Worm (Caenorhabditis elegans): ENCODE results near the gene acs-19.

acs-19 gene

ce11 chrIII:3916624-3917023 is 52.3 kb downstream of the acs-19 start, which contains the start of gene ccdc-47 (continued):
- TF ChIP-seq mec-3 (tag; optimal IDR thresholded peaks at IDR 0.05; ENCODE audit: borderline replicate concordance) (no peak), unc-3 (GFP tag; conservative IDR thresholded peaks at IDR 0.05) (peak; percentile 66), unc-3 (tag; optimal IDR thresholded peaks at IDR 0.05) (peak; percentile 81), C38D4.7 (GFP tag; optimal IDR thresholded peaks at IDR 0.05) (peak; percentile 77), fax-1 (tag; optimal IDR thresholded peaks at IDR 0.05) (peak; percentile 76), hlh-30 (tag; optimal IDR thresholded peaks at IDR 0.05; ENCODE audit: insufficient read depth) (no peak), che-1 (tag; optimal IDR thresholded peaks at IDR 0.05) (peak; percentile 72), pros-1 (tag; optimal IDR thresholded peaks at IDR 0.05) (no peak), ceh-45 (GFP tag; IDR thresholded peaks at IDR 0.05) (peak; percentile 73; the same call in 1 of the 2 replicates), ttx-3 (tag; optimal IDR thresholded peaks at IDR 0.05) (peak; percentile 82), pax-1 (tag; optimal IDR thresholded peaks at IDR 0.05) (peak; percentile 16), ceh-9 (tag; optimal IDR thresholded peaks at IDR 0.05) (no peak), dmd-4 (tag; optimal IDR thresholded peaks at IDR 0.05; ENCODE audit: borderline replicate concordance) (peak; percentile 43), pha-2 (tag; optimal IDR thresholded peaks at IDR 0.05) (peak; percentile 77), K09A11.1 (tag; optimal IDR thresholded peaks at IDR 0.05; ENCODE audit: insufficient read depth) (peak; percentile 85)
